Fruit fly (Drosophila melanogaster) whole organism, prepupa: ENCODE data around the gene Antp.

ENCODE experiments used
- Blimp-1 ChIP-seq: fragments of 200-800 bp; sonication (Bioruptor generic); optimal IDR thresholded peaks from 3 replicates; lab custom pipeline; 2017; ENCODE audit warnings: missing biosample characterization, missing genetic modification characterization, mild to moderate bottlenecking, moderate library complexity, missing genetic modification reagents
- CG10631 ChIP-seq: fragments of 200-800 bp; sonication (Bioruptor generic); optimal IDR thresholded peaks from 2 replicates; lab custom pipeline; 2016; ENCODE audit warnings: missing biosample characterization, missing genetic modification characterization
- CG10669 ChIP-seq: fragments of 200-800 bp; sonication (Bioruptor generic); optimal IDR thresholded peaks from 3 replicates; lab custom pipeline; 2018; ENCODE audit warnings: missing biosample characterization, mild to moderate bottlenecking, missing genetic modification characterization, moderate library complexity
- CG11762 ChIP-seq: fragments of 200-800 bp; sonication (Bioruptor generic); optimal IDR thresholded peaks from 3 replicates; lab custom pipeline; 2016; ENCODE audit warnings: missing biosample characterization, missing genetic modification characterization; ENCODE audit not compliant: insufficient read depth
- CG11902 ChIP-seq: fragments of 200-800 bp; sonication (Bioruptor generic); optimal IDR thresholded peaks from 3 replicates; lab custom pipeline; 2016; ENCODE audit warnings: missing biosample characterization, missing genetic modification characterization
- CG15336 ChIP-seq: fragments of 200-800 bp; sonication (Bioruptor generic); IDR thresholded peaks from 2 replicates; pipeline ENCODE4 v1.3.6; 2022; ENCODE audit warnings: missing biosample characterization, missing genetic modification characterization
- CG1621 ChIP-seq: fragments of 200-800 bp; sonication (Bioruptor generic); optimal IDR thresholded peaks from 3 replicates; lab custom pipeline; 2018; ENCODE audit warnings: missing biosample characterization, mild to moderate bottlenecking, missing genetic modification characterization
- CG3032 ChIP-seq: fragments of 200-800 bp; optimal IDR thresholded peaks from 2 replicates; lab custom pipeline; 2019; ENCODE audit warnings: missing biosample characterization, mild to moderate bottlenecking, missing genetic modification characterization, moderate library complexity
- CG32006 ChIP-seq: fragments of 200-800 bp; sonication (Bioruptor generic); optimal IDR thresholded peaks from 3 replicates; lab custom pipeline; 2017; ENCODE audit warnings: missing biosample characterization, mild to moderate bottlenecking, missing genetic modification characterization
- CG34406 ChIP-seq: fragments of 200-800 bp; sonication (Bioruptor generic); optimal IDR thresholded peaks from 3 replicates; lab custom pipeline; 2016; ENCODE audit warnings: missing biosample characterization, missing genetic modification characterization
- CG3919 ChIP-seq: fragments of 200-800 bp; sonication (Bioruptor generic); optimal IDR thresholded peaks from 3 replicates; lab custom pipeline; 2016; ENCODE audit warnings: missing biosample characterization, missing genetic modification characterization
- CG6163 ChIP-seq: fragments of 200-800 bp; sonication (Bioruptor generic); IDR thresholded peaks from 3 replicates; pipeline ENCODE4 v1.3.6; 2022; ENCODE audit warnings: missing biosample characterization, missing genetic modification characterization
- CG6276 ChIP-seq: fragments of 200-800 bp; sonication (Bioruptor generic); optimal IDR thresholded peaks from 2 replicates; lab custom pipeline; 2017; ENCODE audit warnings: missing biosample characterization, mild to moderate bottlenecking, missing genetic modification characterization
- CG6792 ChIP-seq: fragments of 200-800 bp; sonication (Bioruptor generic); optimal IDR thresholded peaks from 3 replicates; lab custom pipeline; 2016; ENCODE audit warnings: missing biosample characterization, missing genetic modification characterization
- CG6808 ChIP-seq: fragments of 200-800 bp; sonication (Bioruptor generic); optimal IDR thresholded peaks from 3 replicates; lab custom pipeline; 2017; ENCODE audit warnings: missing biosample characterization, missing genetic modification characterization, mild to moderate bottlenecking, moderate library complexity, missing genetic modification reagents
- CG6854 ChIP-seq: fragments of 200-800 bp; sonication (Bioruptor generic); optimal IDR thresholded peaks from 2 replicates; lab custom pipeline; 2017; ENCODE audit warnings: missing biosample characterization, mild to moderate bottlenecking, missing genetic modification characterization
- CG7368 ChIP-seq: fragments of 200-800 bp; sonication (Bioruptor generic); optimal IDR thresholded peaks from 3 replicates; lab custom pipeline; 2016; ENCODE audit warnings: missing biosample characterization, missing genetic modification characterization
- CG8119 ChIP-seq: fragments of 200-800 bp; sonication (Bioruptor generic); IDR thresholded peaks from 3 replicates; pipeline ENCODE4 v1.3.6; 2022; ENCODE audit warnings: missing biosample characterization, missing genetic modification characterization
- CG8319 ChIP-seq: fragments of 200-800 bp; sonication (Bioruptor generic); optimal IDR thresholded peaks from 3 replicates; lab custom pipeline; 2016; ENCODE audit warnings: missing biosample characterization, missing genetic modification characterization
- CG8632 ChIP-seq: fragments of 200-800 bp; sonication (Bioruptor generic); optimal IDR thresholded peaks from 3 replicates; lab custom pipeline; 2016; ENCODE audit warnings: missing biosample characterization, missing genetic modification characterization
- CG9139 ChIP-seq: fragments of 200-800 bp; sonication (Bioruptor generic); optimal IDR thresholded peaks from 3 replicates; lab custom pipeline; 2017; ENCODE audit warnings: missing biosample characterization, mild to moderate bottlenecking, missing genetic modification characterization
- Eip75B ChIP-seq: fragments of 200-800 bp; sonication (Bioruptor generic); optimal IDR thresholded peaks from 3 replicates; lab custom pipeline; 2016; ENCODE audit warnings: missing biosample characterization, missing genetic modification characterization
- Eip78C ChIP-seq: fragments of 200-800 bp; sonication (Bioruptor generic); peaks from one replicate; lab custom pipeline; 2016; ENCODE audit warnings: missing biosample characterization, missing genetic modification characterization
- Eip93F ChIP-seq: fragments of 200-800 bp; sonication (Bioruptor generic); optimal IDR thresholded peaks from 2 replicates; lab custom pipeline; 2016; ENCODE audit warnings: missing biosample characterization, mild to moderate bottlenecking, missing genetic modification characterization
- Ets21C ChIP-seq: fragments of 200-800 bp; sonication (Bioruptor generic); optimal IDR thresholded peaks from 3 replicates; lab custom pipeline; 2016; ENCODE audit warnings: missing biosample characterization, missing genetic modification characterization
- Gug ChIP-seq: fragments of 200-800 bp; sonication (Bioruptor generic); IDR thresholded peaks from 2 replicates; pipeline ENCODE4 v1.3.6; 2022; ENCODE audit warnings: missing biosample characterization, missing genetic modification characterization
- Hr39 ChIP-seq: fragments of 200-800 bp; sonication (Bioruptor generic); optimal IDR thresholded peaks from 2 replicates; lab custom pipeline; 2016; ENCODE audit warnings: missing biosample characterization, missing genetic modification characterization
- Hr4 ChIP-seq: fragments of 200-800 bp; sonication (Bioruptor generic); optimal IDR thresholded peaks from 3 replicates; lab custom pipeline; 2016; ENCODE audit warnings: missing biosample characterization, missing genetic modification characterization
- OdsH ChIP-seq: fragments of 200-800 bp; sonication (Bioruptor generic); optimal IDR thresholded peaks from 3 replicates; lab custom pipeline; 2016; ENCODE audit warnings: missing biosample characterization, missing genetic modification characterization
- Smox ChIP-seq: fragments of 200-800 bp; sonication (Bioruptor generic); optimal IDR thresholded peaks from 3 replicates; lab custom pipeline; 2016; ENCODE audit warnings: missing biosample characterization, missing genetic modification characterization
- Sox102F ChIP-seq: fragments of 200-800 bp; sonication (Bioruptor generic); optimal IDR thresholded peaks from 2 replicates; lab custom pipeline; 2016; ENCODE audit warnings: missing biosample characterization, mild to moderate bottlenecking, missing genetic modification characterization
- Sox14 ChIP-seq: fragments of 200-800 bp; sonication (Bioruptor generic); optimal IDR thresholded peaks from 3 replicates; lab custom pipeline; 2016; ENCODE audit warnings: missing biosample characterization, missing genetic modification characterization
- achi ChIP-seq: fragments of 200-800 bp; sonication (Bioruptor generic); optimal IDR thresholded peaks from 3 replicates; lab custom pipeline; 2016; ENCODE audit warnings: missing biosample characterization, missing genetic modification characterization
- acj6 ChIP-seq: fragments of 200-800 bp; sonication (Bioruptor generic); optimal IDR thresholded peaks from 3 replicates; lab custom pipeline; 2016; ENCODE audit warnings: missing biosample characterization, missing genetic modification characterization
- cyc ChIP-seq: fragments of 200-800 bp; sonication (Bioruptor generic); optimal IDR thresholded peaks from 3 replicates; lab custom pipeline; 2016; ENCODE audit warnings: missing biosample characterization, missing genetic modification characterization
- dac ChIP-seq: fragments of 200-800 bp; sonication (Bioruptor generic); optimal IDR thresholded peaks from 2 replicates; lab custom pipeline; 2017; ENCODE audit warnings: missing biosample characterization, mild to moderate bottlenecking, missing genetic modification characterization
- dsx ChIP-seq: fragments of 200-800 bp; optimal IDR thresholded peaks from 3 replicates; lab custom pipeline; 2019; ENCODE audit warnings: missing biosample characterization, mild to moderate bottlenecking, missing genetic modification characterization, moderate library complexity; ENCODE audit not compliant: poor library complexity, severe bottlenecking
- eg ChIP-seq: fragments of 200-800 bp; sonication (Bioruptor generic); IDR thresholded peaks from 3 replicates; pipeline ENCODE4 v1.3.6; 2022; ENCODE audit warnings: missing biosample characterization, missing genetic modification characterization
- fd59A ChIP-seq: fragments of 200-800 bp; sonication (Bioruptor generic); optimal IDR thresholded peaks from 2 replicates; lab custom pipeline; 2017; ENCODE audit warnings: missing biosample characterization, mild to moderate bottlenecking, missing genetic modification characterization, missing genetic modification reagents
- fd85E ChIP-seq: fragments of 200-800 bp; sonication (Bioruptor generic); optimal IDR thresholded peaks from 3 replicates; lab custom pipeline; 2016; ENCODE audit warnings: missing biosample characterization, missing genetic modification characterization
- fkh ChIP-seq: fragments of 200-800 bp; sonication (Bioruptor generic); optimal IDR thresholded peaks from 3 replicates; lab custom pipeline; 2017; ENCODE audit warnings: missing biosample characterization, mild to moderate bottlenecking, missing genetic modification characterization, moderate library complexity
- lz ChIP-seq: fragments of 200-800 bp; sonication (Bioruptor generic); optimal IDR thresholded peaks from 3 replicates; lab custom pipeline; 2016; ENCODE audit warnings: missing biosample characterization, missing genetic modification characterization
- net ChIP-seq: fragments of 200-800 bp; sonication (Bioruptor generic); optimal IDR thresholded peaks from 3 replicates; lab custom pipeline; 2016; ENCODE audit warnings: missing biosample characterization, missing genetic modification characterization
- pdm3 ChIP-seq: fragments of 200-800 bp; sonication (Bioruptor generic); optimal IDR thresholded peaks from 3 replicates; lab custom pipeline; 2016; ENCODE audit warnings: missing biosample characterization, missing genetic modification characterization
- salr ChIP-seq, 2 experiments: fragments of 200-800 bp; sonication (Bioruptor generic); optimal IDR thresholded peaks; 3 replicates each; lab custom pipeline; 2016 to 2018; ENCODE audit warnings: missing biosample characterization in 2 of 2, missing genetic modification characterization in 2 of 2, mild to moderate bottlenecking in 1 of 2
- spab ChIP-seq: fragments of 200-800 bp; sonication (Bioruptor generic); optimal IDR thresholded peaks from 2 replicates; lab custom pipeline; 2017; ENCODE audit warnings: missing biosample characterization, mild to moderate bottlenecking, missing genetic modification characterization, missing genetic modification reagents
- ss ChIP-seq, 2 experiments: fragments of 200-800 bp; sonication (Bioruptor generic); optimal IDR thresholded peaks; 2 replicates in 1 of 2; 3 replicates in 1 of 2; lab custom pipeline; 2017 to 2018; ENCODE audit warnings: mild to moderate bottlenecking in 2 of 2, missing biosample characterization in 2 of 2, missing genetic modification characterization in 2 of 2, moderate library complexity in 1 of 2
- topi ChIP-seq: fragments of 200-800 bp; sonication (Bioruptor generic); optimal IDR thresholded peaks from 3 replicates; lab custom pipeline; 2016; ENCODE audit warnings: missing biosample characterization, missing genetic modification characterization
- vri ChIP-seq: fragments of 200-800 bp; sonication (Bioruptor generic); optimal IDR thresholded peaks from 3 replicates; lab custom pipeline; 2016; ENCODE audit warnings: missing biosample characterization, mild to moderate bottlenecking, missing genetic modification characterization

Gene Antp

DNA sequence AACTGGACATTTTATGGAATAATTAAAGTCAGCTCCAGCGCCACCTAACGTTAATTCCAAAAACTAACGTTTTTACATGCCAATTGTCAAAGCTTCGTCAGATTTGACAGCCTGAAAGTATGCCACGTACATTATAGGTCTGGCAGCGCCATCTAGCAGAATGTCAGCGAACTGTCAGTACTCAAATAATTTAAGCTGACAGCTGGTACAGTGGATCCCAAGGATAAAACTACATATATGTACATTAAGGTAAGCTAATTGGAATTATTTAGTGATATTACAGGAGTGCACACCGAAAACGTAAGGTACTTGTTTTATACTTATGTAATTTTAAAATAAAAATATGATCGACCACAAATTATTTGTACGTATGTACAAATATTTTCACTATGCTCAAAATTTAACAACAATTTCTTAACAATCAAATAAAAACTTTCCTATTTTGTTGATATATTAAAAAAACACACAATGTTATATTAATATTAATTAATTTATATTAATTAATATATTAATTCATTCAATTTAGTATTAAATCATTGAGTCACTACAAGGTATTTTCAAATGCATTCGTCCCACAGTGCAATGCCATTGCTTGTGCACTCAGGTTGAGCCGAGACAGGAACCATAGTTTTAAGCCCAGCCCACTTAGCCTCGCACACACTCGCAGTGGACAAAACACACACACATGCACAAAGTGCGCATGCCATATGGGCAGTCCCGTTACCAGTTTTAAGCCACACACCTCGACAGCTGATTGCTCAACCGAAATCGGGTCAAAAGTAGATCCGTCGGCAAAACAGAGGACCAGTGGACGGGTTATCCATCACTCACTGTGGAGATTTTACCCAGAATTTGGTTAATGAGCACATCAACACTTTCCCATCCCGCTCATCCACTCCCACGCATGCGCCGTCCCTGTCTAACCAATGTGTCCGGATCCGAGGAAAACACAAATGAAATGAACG is 86.5 kb downstream of the Antp start:
- peak; percentile 72 for TF ChIP-seq Smox (GFP tag; lab: Kevin White, UChicago)
- TF ChIP-seq fd85E (GFP tag; lab: Kevin White, UChicago): no peak
- TF ChIP-seq CG6163: peak; percentile 79
- peak; percentile 59 for TF ChIP-seq cyc
- peak; percentile 83 for TF ChIP-seq CG3919 (GFP tag; lab: Kevin White, UChicago)
- TF ChIP-seq CG10669 (GFP tag; lab: Kevin White, UChicago): peak; percentile 74
- TF ChIP-seq acj6: peak; percentile 82
- peak; percentile 58 for TF ChIP-seq Hr39 (GFP tag; lab: Kevin White, UChicago)
- TF ChIP-seq CG1621: peak; percentile 60
- TF ChIP-seq CG6276 (GFP tag; lab: Kevin White, UChicago): peak; percentile 85
- TF ChIP-seq Sox14: peak; percentile 70
- peak; percentile 87 for TF ChIP-seq CG8119 (GFP tag; lab: Robert Waterston, UW)
- peak; percentile 78 for TF ChIP-seq pdm3 (GFP tag; lab: Kevin White, UChicago)
- TF ChIP-seq vri: peak; percentile 50
- TF ChIP-seq Ets21C (GFP tag; lab: Kevin White, UChicago): peak; percentile 54
- TF ChIP-seq CG15336 (GFP tag; lab: Robert Waterston, UW): peak; percentile 78
- TF ChIP-seq CG6854 (GFP tag; lab: Kevin White, UChicago): peak; percentile 45
- peak; percentile 58 for TF ChIP-seq fd59A (GFP tag; lab: Kevin White, UChicago)
- peak; percentile 64 for TF ChIP-seq CG11762 (GFP tag; lab: Kevin White, UChicago)
- TF ChIP-seq Eip78C (GFP tag; lab: Kevin White, UChicago): peak; percentile 88
- peak; percentile 81 for TF ChIP-seq Hr4
- peak; percentile 72 to 82 for TF ChIP-seq ss (GFP tag; optimal IDR thresholded peaks at IDR 0.05; lab: Kevin White, UChicago)
- TF ChIP-seq Blimp-1 (GFP tag; lab: Kevin White, UChicago): peak; percentile 41
- TF ChIP-seq Eip75B (GFP tag; lab: Kevin White, UChicago): peak; percentile 69
- TF ChIP-seq salr (GFP tag; optimal IDR thresholded peaks at IDR 0.05; lab: Kevin White, UChicago): peak; percentile 21 to 84
- TF ChIP-seq eg (GFP tag; lab: Robert Waterston, UW): peak; percentile 84
- peak; percentile 86 for TF ChIP-seq CG10631 (GFP tag; lab: Kevin White, UChicago)
- TF ChIP-seq CG8632 (GFP tag; lab: Kevin White, UChicago): peak; percentile 83
- peak; percentile 77 for TF ChIP-seq dsx (GFP tag; lab: Kevin White, UChicago)
- peak; percentile 77 for TF ChIP-seq spab (GFP tag; lab: Kevin White, UChicago)
- peak; percentile 37 for TF ChIP-seq Sox102F (GFP tag; lab: Kevin White, UChicago)
- TF ChIP-seq Gug: peak; percentile 61; the same call in 1 of the 2 replicates
- TF ChIP-seq CG6792 (GFP tag; lab: Kevin White, UChicago): peak; percentile 75
- TF ChIP-seq net (GFP tag; lab: Kevin White, UChicago): peak; percentile 72
- no peak for TF ChIP-seq Eip93F
- TF ChIP-seq CG3032: peak; percentile 85
- TF ChIP-seq CG8319 (GFP tag; lab: Kevin White, UChicago): peak; percentile 47
- peak; percentile 86 for TF ChIP-seq CG34406
- peak; percentile 71 for TF ChIP-seq lz (GFP tag; lab: Kevin White, UChicago)
- TF ChIP-seq CG6808 (GFP tag; lab: Kevin White, UChicago): peak; percentile 75
- peak; percentile 87 for TF ChIP-seq OdsH (GFP tag; lab: Kevin White, UChicago)
- peak; percentile 40 for TF ChIP-seq dac (GFP tag; lab: Kevin White, UChicago)
- peak; percentile 49 for TF ChIP-seq fkh (GFP tag; lab: Kevin White, UChicago)
- peak; percentile 89 for TF ChIP-seq achi (GFP tag; lab: Kevin White, UChicago)
- TF ChIP-seq CG7368 (GFP tag; lab: Kevin White, UChicago): peak; percentile 74
- peak; percentile 20 for TF ChIP-seq CG11902
- peak; percentile 47 for TF ChIP-seq CG9139 (GFP tag; lab: Kevin White, UChicago)
- peak; percentile 92 for TF ChIP-seq CG32006
- TF ChIP-seq topi: peak; percentile 74
